Worm (Caenorhabditis elegans) whole organism, L1 larva: Measurements from ENCODE around the gene Y11D7A.8.
"Not testable (repeated sequence)": the region's sequence is repeated elsewhere in the genome, so short reads cannot be mapped to it uniquely, and the experiment has no call there.

Source experiments
- C04F5.9 ChIP-seq: sonication (generic microtip); optimal IDR thresholded peaks from 2 replicates; lab custom pipeline; 2016; ENCODE audit warnings: missing genetic modification characterization, missing compliant biosample characterization
- C16A3.4 ChIP-seq: fragments of 150-350 bp; optimal IDR thresholded peaks from 2 replicates; lab custom pipeline; 2014; ENCODE audit warnings: missing biosample characterization, missing genetic modification characterization
- F16B12.6 ChIP-seq: fragments of 150-350 bp; optimal IDR thresholded peaks from 2 replicates; lab custom pipeline; 2014; ENCODE audit warnings: missing biosample characterization, missing genetic modification characterization
- Y116A8C.19 ChIP-seq: sonication (generic microtip); optimal IDR thresholded peaks from 2 replicates; lab custom pipeline; 2016; ENCODE audit warnings: missing compliant biosample characterization, missing genetic modification characterization, borderline replicate concordance
- ama-1 ChIP-seq: fragments of 150-350 bp; optimal IDR thresholded peaks from 2 replicates; lab custom pipeline; 2014
- blmp-1 ChIP-seq: fragments of 150-350 bp; optimal IDR thresholded peaks from 2 replicates; lab custom pipeline; 2014; ENCODE audit warnings: missing biosample characterization, missing genetic modification characterization
- ceh-63 ChIP-seq: fragments of 200-800 bp; sonication (Bioruptor generic); optimal IDR thresholded peaks from 2 replicates; lab custom pipeline; 2018; ENCODE audit warnings: mild to moderate bottlenecking, missing genetic modification characterization, missing compliant biosample characterization
- ceh-88 ChIP-seq: fragments of 200-800 bp; sonication (Bioruptor generic); IDR thresholded peaks from 2 replicates; pipeline ENCODE4 v1.3.6; 2022; ENCODE audit warnings: missing genetic modification characterization, missing compliant biosample characterization
- ceh-90 ChIP-seq: sonication (generic microtip); optimal IDR thresholded peaks from 2 replicates; lab custom pipeline; 2016; ENCODE audit warnings: missing genetic modification characterization, missing compliant biosample characterization
- ces-1 ChIP-seq: fragments of 150-350 bp; optimal IDR thresholded peaks from 2 replicates; lab custom pipeline; 2014; ENCODE audit warnings: missing biosample characterization, missing genetic modification reagents, missing genetic modification characterization
- dpl-1 ChIP-seq, 3 experiments: fragments of 150-350 bp in 2 of 3; sonication (generic microtip) in 1 of 3; optimal IDR thresholded peaks; 2 replicates each; lab custom pipeline; 2014 to 2017; ENCODE audit warnings: missing biosample characterization in 3 of 3, missing genetic modification characterization in 3 of 3, missing genetic modification reagents in 3 of 3
- efl-1 ChIP-seq, 4 experiments: fragments of 150-350 bp; optimal IDR thresholded peaks in 3 of 4; peaks in 1 of 4; 1 replicate in 1 of 4; 2 replicates in 3 of 4; lab custom pipeline; 2014; ENCODE audit warnings: missing biosample characterization in 2 of 4, missing genetic modification characterization in 2 of 4, missing genetic modification reagents in 2 of 4
- elt-3 ChIP-seq, 6 experiments: fragments of 150-350 bp in 1 of 6; sonication (generic microtip); optimal IDR thresholded peaks; 2 replicates each; lab custom pipeline; 2017 to 2018; ENCODE audit warnings: missing biosample characterization in 6 of 6, missing genetic modification characterization in 6 of 6, inconsistent platforms in 1 of 6
- fkh-4 ChIP-seq: sonication (generic microtip); optimal IDR thresholded peaks from 2 replicates; lab custom pipeline; 2016; ENCODE audit warnings: missing compliant biosample characterization, missing genetic modification characterization, borderline replicate concordance
- fkh-8 ChIP-seq: sonication (generic microtip); optimal IDR thresholded peaks from 2 replicates; lab custom pipeline; 2016; ENCODE audit warnings: mild to moderate bottlenecking, missing genetic modification characterization, missing compliant biosample characterization
- hlh-17 ChIP-seq: fragments of 200-800 bp; sonication (Bioruptor generic); optimal IDR thresholded peaks from 2 replicates; lab custom pipeline; 2018; ENCODE audit warnings: missing genetic modification characterization, mild to moderate bottlenecking, missing compliant biosample characterization, moderate library complexity, borderline replicate concordance
- irx-1 ChIP-seq: sonication (generic microtip); optimal IDR thresholded peaks from 2 replicates; lab custom pipeline; 2016; ENCODE audit warnings: missing genetic modification characterization, missing compliant biosample characterization
- lin-13 ChIP-seq: fragments of 150-350 bp; optimal IDR thresholded peaks from 2 replicates; lab custom pipeline; 2014; ENCODE audit warnings: missing biosample characterization, missing genetic modification reagents, missing genetic modification characterization
- lin-14 ChIP-seq: fragments of 200-800 bp; sonication (Bioruptor generic); optimal IDR thresholded peaks from 2 replicates; lab custom pipeline; 2018; ENCODE audit warnings: mild to moderate bottlenecking, missing genetic modification characterization, moderate library complexity, missing compliant biosample characterization
- lin-35 ChIP-seq, 2 experiments: fragments of 150-350 bp; optimal IDR thresholded peaks; 2 replicates each; lab custom pipeline; 2014; ENCODE audit warnings: missing biosample characterization in 2 of 2, missing genetic modification characterization in 2 of 2, missing genetic modification reagents in 2 of 2
- mep-1 ChIP-seq: fragments of 150-350 bp; optimal IDR thresholded peaks from 2 replicates; lab custom pipeline; 2014; ENCODE audit warnings: missing biosample characterization, missing genetic modification characterization
- nhr-19 ChIP-seq: fragments of 200-800 bp; sonication (Bioruptor generic); conservative IDR thresholded peaks from 2 replicates; pipeline ENCODE4 v1.3.6; 2022; ENCODE audit warnings: missing genetic modification characterization, missing compliant biosample characterization
- nhr-237 ChIP-seq: fragments of 150-350 bp; optimal IDR thresholded peaks from 2 replicates; lab custom pipeline; 2014; ENCODE audit warnings: missing biosample characterization, missing genetic modification characterization
- nhr-47 ChIP-seq: sonication (generic microtip); optimal IDR thresholded peaks from 2 replicates; lab custom pipeline; 2016; ENCODE audit warnings: mild to moderate bottlenecking, missing genetic modification characterization, moderate library complexity, missing compliant biosample characterization
- nhr-77 ChIP-seq: fragments of 150-350 bp; optimal IDR thresholded peaks from 2 replicates; lab custom pipeline; 2014; ENCODE audit warnings: missing biosample characterization, missing genetic modification characterization
- nhr-84 ChIP-seq: sonication (generic microtip); optimal IDR thresholded peaks from 2 replicates; lab custom pipeline; 2017; ENCODE audit warnings: missing biosample characterization, missing genetic modification characterization
- nhr-90 ChIP-seq: sonication (generic microtip); optimal IDR thresholded peaks from 2 replicates; lab custom pipeline; 2016; ENCODE audit warnings: mild to moderate bottlenecking, missing genetic modification characterization, missing compliant biosample characterization; ENCODE audit not compliant: poor library complexity
- pax-3 ChIP-seq: fragments of 200-800 bp; sonication (Bioruptor generic); optimal IDR thresholded peaks from 2 replicates; lab custom pipeline; 2018; ENCODE audit warnings: mild to moderate bottlenecking, missing genetic modification characterization, moderate library complexity, missing compliant biosample characterization
- pqm-1 ChIP-seq: sonication (generic microtip); optimal IDR thresholded peaks from 3 replicates; lab custom pipeline; 2017; ENCODE audit warnings: missing biosample characterization, missing genetic modification characterization
- rnt-1 ChIP-seq: sonication (generic microtip); optimal IDR thresholded peaks from 2 replicates; lab custom pipeline; 2016; ENCODE audit warnings: mild to moderate bottlenecking, missing genetic modification characterization, moderate library complexity, missing compliant biosample characterization
- skn-1 ChIP-seq: fragments of 150-350 bp; optimal IDR thresholded peaks from 2 replicates; lab custom pipeline; 2014; ENCODE audit warnings: missing biosample characterization, missing genetic modification characterization
- tbx-2 ChIP-seq: sonication (generic microtip); optimal IDR thresholded peaks from 2 replicates; lab custom pipeline; 2016; ENCODE audit warnings: missing genetic modification characterization, missing compliant biosample characterization
- unc-86 ChIP-seq: sonication (generic microtip); optimal IDR thresholded peaks from 2 replicates; lab custom pipeline; 2016; ENCODE audit warnings: missing genetic modification characterization, missing compliant biosample characterization
- xbp-1 ChIP-seq: sonication (generic microtip); optimal IDR thresholded peaks from 2 replicates; lab custom pipeline; 2016; ENCODE audit warnings: missing genetic modification characterization, missing compliant biosample characterization
- ztf-11 ChIP-seq, 2 experiments: sonication (generic microtip); optimal IDR thresholded peaks; 2 replicates each; lab custom pipeline; 2016 to 2017; ENCODE audit warnings: missing genetic modification characterization in 2 of 2, missing biosample characterization in 1 of 2, missing compliant biosample characterization in 1 of 2

The Y11D7A.8 gene

DNA sequence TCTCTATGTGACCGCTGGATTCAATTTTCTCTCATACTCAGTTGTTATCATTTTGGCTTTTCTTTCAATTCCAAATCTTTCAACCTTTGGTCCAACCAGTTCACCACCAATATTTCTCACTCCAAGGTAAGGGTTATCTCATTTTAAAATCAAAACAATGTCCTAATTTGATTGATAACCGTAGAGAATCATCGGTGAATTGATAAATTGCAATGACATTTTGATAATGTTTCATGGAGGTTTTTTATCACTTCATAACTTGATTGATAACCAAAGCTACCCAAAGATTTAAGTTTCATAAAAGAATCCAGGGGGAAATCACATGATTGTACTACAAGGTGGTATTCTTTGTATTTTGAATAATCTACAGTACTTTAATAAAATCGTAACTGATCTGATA is 12.0 kb upstream of the Y11D7A.8 start:
- TF ChIP-seq rnt-1 (tag; lab: Kevin White, UChicago): no peak
- TF ChIP-seq ceh-90: no peak
- no peak for TF ChIP-seq ztf-11 (tag; optimal IDR thresholded peaks at IDR 0.05; lab: Kevin White, UChicago)
- peak in 1 of 6 experiments; percentile 73 for TF ChIP-seq elt-3 (tag; optimal IDR thresholded peaks at IDR 0.05; lab: Kevin White, UChicago)
- TF ChIP-seq blmp-1 (tag; lab: Kevin White, UChicago): peak; percentile 12

DNA sequence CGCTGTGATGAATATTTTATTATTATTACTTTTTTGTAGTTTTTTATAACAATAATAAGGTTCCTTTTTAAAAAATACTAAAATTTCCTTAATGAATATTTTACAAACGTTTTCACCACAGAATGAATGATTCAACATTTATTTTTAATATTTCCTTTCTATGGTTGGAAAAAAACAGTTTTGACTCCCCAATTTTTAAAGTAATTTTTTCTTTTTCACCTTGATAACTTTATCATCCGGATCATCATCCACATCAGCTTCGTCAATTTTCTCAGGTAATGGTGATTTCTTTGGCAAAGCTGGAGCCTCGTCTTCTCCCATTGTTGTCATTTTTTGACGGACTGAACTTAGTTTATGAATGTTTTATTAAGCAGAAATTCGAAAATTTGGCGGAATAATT is 7.5 kb upstream of the Y11D7A.8 start, which contains the start of gene rab-28:
Gene rab-28, minus strand, starts transcription at position 343 of the 400 bp plus-strand sequence.
- TF ChIP-seq xbp-1 (tag; lab: Kevin White, UChicago) (no peak), irx-1 (tag; lab: Kevin White, UChicago) (no peak), unc-86 (tag; lab: Kevin White, UChicago) (no peak), pax-3 (tag; lab: Kevin White, UChicago) (no peak), ama-1 (lab: Kevin White, UChicago) (no peak)

- TF ChIP-seq fkh-4 (tag; lab: Kevin White, UChicago) (no peak), blmp-1 (tag; lab: Kevin White, UChicago) (peak; percentile 20)
Measured at ce11 chrIV:9245423-9245822, 5.8 kb upstream of the Y11D7A.8 start, which contains the start of gene Y11D7A.5. TSS of gene Y11D7A.5 (minus strand) at chrIV:9245523.

ce11 chrIV:9249219-9249618 is 2.0 kb upstream of the Y11D7A.8 start, which contains the start of gene Y11D7A.7:
TSS of gene Y11D7A.7 (plus strand) at chrIV:9249519.
- TF ChIP-seq ceh-88 (GFP tag; lab: Robert Waterston, UW); Y116A8C.19; fkh-8 (tag; lab: Kevin White, UChicago): not testable (repeated sequence)
- TF ChIP-seq, all 84 proteins: peak for 0; not testable (repeated sequence) for 84

DNA sequence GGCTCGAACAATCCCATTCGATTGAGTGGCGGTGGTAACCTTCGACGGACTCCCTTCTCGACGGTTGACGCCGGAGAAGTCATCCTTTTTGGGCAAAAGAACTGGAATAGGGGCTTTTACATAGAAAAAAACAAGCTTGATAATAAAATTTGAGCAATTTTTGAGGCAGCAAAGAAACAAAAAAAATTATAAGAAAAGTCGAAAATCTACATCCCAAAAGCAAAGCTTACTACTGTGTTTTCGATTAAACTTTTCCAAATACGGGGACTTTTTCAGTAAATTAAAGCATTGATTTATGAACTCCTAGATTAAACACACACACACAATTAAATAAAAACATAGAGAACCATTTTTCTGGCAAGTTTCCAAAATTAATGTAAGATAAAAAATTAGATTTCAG is 4.8 kb downstream of the Y11D7A.8 start, which contains the start of gene Y11D7A.9:
Gene Y11D7A.9, minus strand, starts transcription at position 101 of the 400 bp plus-strand sequence.
- TF ChIP-seq fkh-4 (tag; lab: Kevin White, UChicago) (no peak), mep-1 (no peak), tbx-2 (tag; lab: Kevin White, UChicago) (no peak), ceh-63 (GFP tag; lab: Kevin White, UChicago) (no peak), C04F5.9 (no peak), efl-1 (optimal IDR thresholded peaks at IDR 0.05; lab: Kevin White, UChicago) (no peak), efl-1 (GFP tag; optimal IDR thresholded peaks at IDR 0.05 in 1 of 2; lab: Kevin White, UChicago) (no peak), nhr-84 (no peak)

ce11 chrIV:9256865-9257264 is 5.7 kb downstream of the Y11D7A.8 start:
- TF ChIP-seq blmp-1 (tag; lab: Kevin White, UChicago): no peak
- TF ChIP-seq nhr-47 (tag; lab: Kevin White, UChicago): no peak
- no peak for TF ChIP-seq nhr-90 (tag; lab: Kevin White, UChicago)

DNA sequence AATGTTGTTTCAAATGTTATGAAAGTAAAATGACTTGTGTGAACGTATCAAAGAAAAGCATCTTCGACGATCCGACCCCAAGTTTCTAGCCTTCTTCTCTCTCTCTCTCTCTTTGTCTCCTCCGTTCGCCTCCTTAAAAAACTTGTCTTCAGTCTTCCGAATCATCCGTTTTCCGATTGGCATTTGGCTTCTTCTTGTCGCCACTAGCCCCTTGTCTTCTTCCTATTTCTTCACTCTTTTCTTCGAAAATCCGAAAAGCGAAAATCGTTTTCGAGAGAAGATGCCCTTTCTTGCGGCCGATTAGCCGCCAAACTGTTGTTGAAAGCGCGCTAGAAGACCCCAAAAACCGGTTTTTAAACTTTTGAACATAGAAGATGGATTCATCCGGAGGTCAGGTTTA is 7.4 kb downstream of the Y11D7A.8 start:
- TF ChIP-seq blmp-1 (tag; lab: Kevin White, UChicago) (peak; percentile 93), nhr-237 (tag; lab: Kevin White, UChicago) (no peak), ama-1 (lab: Kevin White, UChicago) (peak; percentile 11), C16A3.4 (tag; lab: Kevin White, UChicago) (no peak)
- TF ChIP-seq, all 84 proteins: peak for 2

DNA sequence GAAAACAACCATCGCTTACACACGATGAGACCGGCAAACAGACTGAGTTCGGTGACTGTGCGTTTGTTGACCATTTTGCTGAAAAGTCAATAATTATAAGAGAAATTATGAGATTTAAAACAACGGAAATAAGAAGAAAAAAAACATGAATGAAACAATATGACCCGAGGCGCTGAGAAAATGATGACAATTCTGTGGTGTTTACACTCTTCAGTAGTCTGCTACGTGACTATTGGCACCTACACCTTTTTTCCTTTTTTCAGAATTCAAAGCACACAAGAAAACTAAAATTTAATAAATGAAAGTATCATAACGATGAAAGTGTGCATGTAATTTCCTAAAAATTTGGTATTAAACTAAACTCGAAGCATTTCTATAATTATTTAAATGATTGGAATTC is 8.5 kb downstream of the Y11D7A.8 start, which contains the start of gene Y11D7A.10:
Gene Y11D7A.10, minus strand, starts transcription at position 82 of the 400 bp plus-strand sequence.
- TF ChIP-seq hlh-17 (GFP tag; lab: Kevin White, UChicago): no peak
- peak; percentile 60 for TF ChIP-seq skn-1 (tag; lab: Kevin White, UChicago)
- no peak for TF ChIP-seq F16B12.6 (tag; lab: Kevin White, UChicago)
- no peak for TF ChIP-seq blmp-1 (tag; lab: Kevin White, UChicago)
- TF ChIP-seq dpl-1 (GFP tag; optimal IDR thresholded peaks at IDR 0.05; lab: Kevin White, UChicago): no peak
- TF ChIP-seq pqm-1 (tag; lab: Kevin White, UChicago): no peak
- TF ChIP-seq pax-3 (tag; lab: Kevin White, UChicago): no peak
- TF ChIP-seq lin-14 (GFP tag; lab: Kevin White, UChicago): no peak
- TF ChIP-seq nhr-77 (tag; lab: Kevin White, UChicago): no peak
- TF ChIP-seq elt-3 (tag; optimal IDR thresholded peaks at IDR 0.05; lab: Kevin White, UChicago): no peak
- no peak for TF ChIP-seq nhr-19
- peak in 1 of 2 experiments; percentile 2 for TF ChIP-seq lin-35 (GFP tag; optimal IDR thresholded peaks at IDR 0.05; lab: Kevin White, UChicago)
- TF ChIP-seq ces-1: no peak
- no peak for TF ChIP-seq lin-13 (GFP tag; lab: Kevin White, UChicago)
